Fruit fly (Drosophila melanogaster): ENCODE results near the gene Wdr62.

DNA sequence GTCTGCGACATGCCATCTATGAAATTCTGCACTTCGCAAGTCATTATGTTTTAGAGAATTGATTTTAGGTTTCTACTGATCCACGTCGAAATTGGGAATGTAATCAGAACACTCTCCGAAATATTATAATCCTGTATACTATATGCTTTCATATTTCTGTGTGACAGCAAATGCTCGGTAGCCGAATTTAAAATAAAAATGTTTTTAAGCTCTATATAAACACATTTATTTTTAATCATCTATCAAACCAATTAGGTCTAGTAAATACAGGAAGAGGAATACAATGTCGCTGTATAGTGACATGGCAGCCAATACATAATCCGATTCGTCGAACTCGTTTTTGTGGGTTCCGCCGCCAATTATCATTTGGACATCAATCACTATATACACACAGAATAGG lies 61.2 kb downstream of the Wdr62 start, which contains the start of gene CG15357:
- no peak for TF ChIP-seq psq (optimal IDR thresholded peaks at IDR 0.05)
- no peak for TF ChIP-seq usp (GFP tag; optimal IDR thresholded peaks at IDR 0.05)
- TF ChIP-seq Dll (optimal IDR thresholded peaks at IDR 0.05), result no peak
